Fruit fly (Drosophila melanogaster) whole organism, prepupa: Measurements from ENCODE around the gene Mocs2B.

Source experiments
- CG10631 ChIP-seq: fragments of 200-800 bp; sonication (Bioruptor generic); optimal IDR thresholded peaks from 2 replicates; lab custom pipeline; 2016; ENCODE audit warnings: missing biosample characterization, missing genetic modification characterization
- CG11294 ChIP-seq: fragments of 200-800 bp; sonication (Bioruptor generic); IDR thresholded peaks from 2 replicates; pipeline ENCODE4 v1.3.6; 2022; ENCODE audit warnings: missing biosample characterization, missing genetic modification characterization
- CG34406 ChIP-seq: fragments of 200-800 bp; sonication (Bioruptor generic); optimal IDR thresholded peaks from 3 replicates; lab custom pipeline; 2016; ENCODE audit warnings: missing biosample characterization, missing genetic modification characterization
- CG6854 ChIP-seq: fragments of 200-800 bp; sonication (Bioruptor generic); optimal IDR thresholded peaks from 2 replicates; lab custom pipeline; 2017; ENCODE audit warnings: missing biosample characterization, mild to moderate bottlenecking, missing genetic modification characterization
- CG8319 ChIP-seq: fragments of 200-800 bp; sonication (Bioruptor generic); optimal IDR thresholded peaks from 3 replicates; lab custom pipeline; 2016; ENCODE audit warnings: missing biosample characterization, missing genetic modification characterization
- Eip78C ChIP-seq: fragments of 200-800 bp; sonication (Bioruptor generic); peaks from one replicate; lab custom pipeline; 2016; ENCODE audit warnings: missing biosample characterization, missing genetic modification characterization
- Ets21C ChIP-seq: fragments of 200-800 bp; sonication (Bioruptor generic); optimal IDR thresholded peaks from 3 replicates; lab custom pipeline; 2016; ENCODE audit warnings: missing biosample characterization, missing genetic modification characterization
- OdsH ChIP-seq: fragments of 200-800 bp; sonication (Bioruptor generic); optimal IDR thresholded peaks from 3 replicates; lab custom pipeline; 2016; ENCODE audit warnings: missing biosample characterization, missing genetic modification characterization
- topi ChIP-seq: fragments of 200-800 bp; sonication (Bioruptor generic); optimal IDR thresholded peaks from 3 replicates; lab custom pipeline; 2016; ENCODE audit warnings: missing biosample characterization, missing genetic modification characterization

- TF ChIP-seq CG8319 (GFP tag; lab: Kevin White, UChicago), result no peak
- no peak for TF ChIP-seq CG10631
- no peak for TF ChIP-seq CG11294 (GFP tag; lab: Robert Waterston, UW)
- TF ChIP-seq CG34406 (GFP tag; lab: Kevin White, UChicago), result no peak
- no peak for TF ChIP-seq Eip78C (GFP tag; lab: Kevin White, UChicago)
- no peak for TF ChIP-seq Ets21C (GFP tag; lab: Kevin White, UChicago)
- TF ChIP-seq topi (GFP tag; lab: Kevin White, UChicago), result no peak
- no peak for TF ChIP-seq OdsH (GFP tag; lab: Kevin White, UChicago)
- no peak for TF ChIP-seq CG6854
These were observed 32.5 kb downstream of the Mocs2B start, which contains the start of gene fd96Cb for dm6 chr3R:25094639-25095038.
